Worm (Caenorhabditis elegans) whole organism, young adult: ENCODE data around the gene srv-15.
"Not testable (repeated sequence)": the region's sequence is repeated elsewhere in the genome, so short reads cannot be mapped to it uniquely, and the experiment has no call there.

Experiments used
- B0261.1 ChIP-seq: sonication (generic microtip); optimal IDR thresholded peaks from 2 replicates; lab custom pipeline; 2016; ENCODE audit warnings: mild to moderate bottlenecking, missing genetic modification characterization, moderate library complexity, missing compliant biosample characterization
- C06A6.2 ChIP-seq: fragments of 200-800 bp; sonication (Bioruptor generic); conservative IDR thresholded peaks from 2 replicates; pipeline ENCODE4 v1.3.6; 2022; ENCODE audit warnings: missing genetic modification characterization, missing compliant biosample characterization
- D2030.7 ChIP-seq: fragments of 200-800 bp; sonication (Bioruptor generic); IDR thresholded peaks from 2 replicates; pipeline ENCODE4 v1.3.6; 2022; ENCODE audit warnings: missing genetic modification reagents, missing genetic modification characterization, missing compliant biosample characterization
- F23B12.7 ChIP-seq: sonication (generic microtip); optimal IDR thresholded peaks from 2 replicates; lab custom pipeline; 2017; ENCODE audit warnings: missing genetic modification characterization, mild to moderate bottlenecking, missing compliant biosample characterization, antibody characterized with exemption, moderate library complexity; ENCODE audit not compliant: insufficient read depth
- F37B4.10 ChIP-seq: fragments of 200-800 bp; sonication (Bioruptor generic); IDR thresholded peaks from 2 replicates; pipeline ENCODE4 v1.3.6; 2022; ENCODE audit warnings: missing genetic modification characterization, missing compliant biosample characterization
- F49E8.2 ChIP-seq: sonication (generic microtip); optimal IDR thresholded peaks from 3 replicates; lab custom pipeline; 2017; ENCODE audit warnings: missing genetic modification characterization, mild to moderate bottlenecking, missing compliant biosample characterization, antibody characterized with exemption, moderate library complexity; ENCODE audit not compliant: insufficient read depth
- F55B11.4 ChIP-seq: sonication (generic microtip); optimal IDR thresholded peaks from 2 replicates; lab custom pipeline; 2016; ENCODE audit warnings: missing compliant biosample characterization, missing genetic modification characterization, borderline replicate concordance; ENCODE audit not compliant: insufficient read depth
- T26A5.8 ChIP-seq: sonication (generic microtip); optimal IDR thresholded peaks from 2 replicates; lab custom pipeline; 2016; ENCODE audit warnings: missing genetic modification characterization, missing compliant biosample characterization
- Y53G8AR.9 ChIP-seq: fragments of 200-800 bp; sonication (Bioruptor generic); conservative IDR thresholded peaks from 2 replicates; pipeline ENCODE4 v1.3.6; 2022; ENCODE audit warnings: missing genetic modification reagents, missing genetic modification characterization, missing compliant biosample characterization
- Y79H2A.3 ChIP-seq: fragments of 200-800 bp; sonication (Bioruptor generic); conservative IDR thresholded peaks from 2 replicates; pipeline ENCODE4 v1.3.6; 2022; ENCODE audit warnings: missing genetic modification reagents, missing genetic modification characterization, missing compliant biosample characterization
- ama-1 ChIP-seq, 3 experiments: fragments of 150-350 bp in 1 of 3; sonication (generic microtip) in 2 of 3; optimal IDR thresholded peaks; 2 replicates each; lab custom pipeline; 2014 to 2018; ENCODE audit warnings: missing biosample characterization in 2 of 3, missing genetic modification characterization in 2 of 3, missing genetic modification reagents in 2 of 3
- atf-7 ChIP-seq: sonication (generic microtip); optimal IDR thresholded peaks from 2 replicates; lab custom pipeline; 2017; ENCODE audit warnings: mild to moderate bottlenecking, missing genetic modification characterization, missing compliant biosample characterization
- athp-1 ChIP-seq: sonication (generic microtip); optimal IDR thresholded peaks from 2 replicates; lab custom pipeline; 2017; ENCODE audit warnings: mild to moderate bottlenecking, missing genetic modification characterization, missing compliant biosample characterization
- attf-3 ChIP-seq: fragments of 200-800 bp; sonication (Bioruptor generic); conservative IDR thresholded peaks from 2 replicates; pipeline ENCODE4 v1.3.6; 2022; ENCODE audit warnings: missing genetic modification reagents, missing genetic modification characterization, missing compliant biosample characterization
- attf-5 ChIP-seq: fragments of 200-800 bp; sonication (Bioruptor generic); optimal IDR thresholded peaks from 2 replicates; lab custom pipeline; 2018; ENCODE audit warnings: mild to moderate bottlenecking, missing genetic modification characterization, missing compliant biosample characterization
- bed-2 ChIP-seq: fragments of 200-800 bp; sonication (Bioruptor generic); IDR thresholded peaks from 2 replicates; pipeline ENCODE4 v1.3.6; 2022; ENCODE audit warnings: missing genetic modification reagents, missing genetic modification characterization, missing compliant biosample characterization
- cebp-1 ChIP-seq, 2 experiments: fragments of 200-800 bp in 1 of 2; sonication (Bioruptor generic) in 1 of 2; sonication (generic microtip) in 1 of 2; IDR thresholded peaks in 1 of 2; optimal IDR thresholded peaks in 1 of 2; 2 replicates each; pipeline versions ENCODE4 v1.3.6 to Lab custom; 2017 to 2022; ENCODE audit warnings: missing compliant biosample characterization in 2 of 2, missing genetic modification characterization in 2 of 2, mild to moderate bottlenecking in 1 of 2, missing genetic modification reagents in 1 of 2, moderate library complexity in 1 of 2
- egl-18 ChIP-seq: fragments of 200-800 bp; sonication (Bioruptor generic); IDR thresholded peaks from 2 replicates; pipeline ENCODE4 v1.3.6; 2022; ENCODE audit warnings: missing genetic modification reagents, missing genetic modification characterization, missing compliant biosample characterization
- egl-44 ChIP-seq: fragments of 200-800 bp; sonication (Bioruptor generic); IDR thresholded peaks from 2 replicates; pipeline ENCODE4 v1.3.6; 2022; ENCODE audit warnings: missing genetic modification reagents, missing genetic modification characterization, missing compliant biosample characterization
- fkh-3 ChIP-seq: sonication (generic microtip); optimal IDR thresholded peaks from 2 replicates; lab custom pipeline; 2016; ENCODE audit warnings: mild to moderate bottlenecking, missing genetic modification characterization, missing compliant biosample characterization
- gei-17 ChIP-seq: fragments of 200-800 bp; sonication (Bioruptor generic); optimal IDR thresholded peaks from 2 replicates; lab custom pipeline; 2018; ENCODE audit warnings: mild to moderate bottlenecking, missing genetic modification characterization, missing compliant biosample characterization
- hmg-1.2 ChIP-seq: fragments of 200-800 bp; sonication (Bioruptor generic); IDR thresholded peaks from 2 replicates; pipeline ENCODE4 v1.3.6; 2022; ENCODE audit warnings: missing genetic modification reagents, missing genetic modification characterization, missing compliant biosample characterization
- hsf-1 ChIP-seq: fragments of 200-800 bp; sonication (Bioruptor generic); IDR thresholded peaks from 2 replicates; pipeline ENCODE4 v1.3.6; 2022; ENCODE audit warnings: missing genetic modification reagents, missing genetic modification characterization, missing compliant biosample characterization
- lag-1 ChIP-seq: fragments of 200-800 bp; sonication (Bioruptor generic); IDR thresholded peaks from 2 replicates; pipeline ENCODE4 v1.3.6; 2022; ENCODE audit warnings: missing genetic modification reagents, missing genetic modification characterization, missing compliant biosample characterization
- lin-35 ChIP-seq, 3 experiments: fragments of 150-350 bp in 2 of 3; sonication (generic microtip) in 1 of 3; optimal IDR thresholded peaks; 2 replicates each; lab custom pipeline; 2014 to 2018; ENCODE audit warnings: missing biosample characterization in 3 of 3, missing genetic modification characterization in 3 of 3, missing genetic modification reagents in 3 of 3
- lir-1 ChIP-seq: fragments of 200-800 bp; sonication (Bioruptor generic); conservative IDR thresholded peaks from 2 replicates; pipeline ENCODE4 v1.3.6; 2022; ENCODE audit warnings: missing genetic modification reagents, missing genetic modification characterization, missing compliant biosample characterization
- madf-10 ChIP-seq: sonication (generic microtip); optimal IDR thresholded peaks from 2 replicates; lab custom pipeline; 2016; ENCODE audit warnings: mild to moderate bottlenecking, missing genetic modification characterization, missing compliant biosample characterization
- madf-3 ChIP-seq: fragments of 200-800 bp; sonication (Bioruptor generic); IDR thresholded peaks from 2 replicates; pipeline ENCODE4 v1.3.6; 2022; ENCODE audit warnings: missing genetic modification reagents, missing genetic modification characterization, missing compliant biosample characterization
- mcd-1 ChIP-seq: fragments of 200-800 bp; sonication (Bioruptor generic); IDR thresholded peaks from 2 replicates; pipeline ENCODE4 v1.3.6; 2022; ENCODE audit warnings: missing genetic modification reagents, missing genetic modification characterization, missing compliant biosample characterization
- mel-28 ChIP-seq: sonication (generic microtip); optimal IDR thresholded peaks from 2 replicates; lab custom pipeline; 2016; ENCODE audit warnings: borderline replicate concordance, mild to moderate bottlenecking, missing genetic modification characterization, missing compliant biosample characterization
- mes-4 ChIP-seq: sonication (generic microtip); optimal IDR thresholded peaks from 2 replicates; lab custom pipeline; 2016; ENCODE audit warnings: missing genotype, missing genetic modification characterization, missing compliant biosample characterization
- nhr-120 ChIP-seq: fragments of 200-800 bp; sonication (Bioruptor generic); IDR thresholded peaks from 2 replicates; pipeline ENCODE4 v1.3.6; 2022; ENCODE audit warnings: missing genetic modification characterization, missing compliant biosample characterization
- nhr-90 ChIP-seq: sonication (generic microtip); optimal IDR thresholded peaks from 2 replicates; lab custom pipeline; 2016; ENCODE audit warnings: missing genotype, mild to moderate bottlenecking, missing genetic modification characterization, missing compliant biosample characterization
- pha-4 ChIP-seq: fragments of 150-350 bp; sonication (generic microtip); optimal IDR thresholded peaks from 2 replicates; lab custom pipeline; 2014; ENCODE audit warnings: missing biosample characterization, missing genetic modification reagents, missing genetic modification characterization
- rcor-1 ChIP-seq: fragments of 200-800 bp; sonication (Bioruptor generic); IDR thresholded peaks from 2 replicates; pipeline ENCODE4 v1.3.6; 2022; ENCODE audit warnings: missing genetic modification reagents, missing genetic modification characterization, missing compliant biosample characterization
- repo-1 ChIP-seq: sonication (generic microtip); optimal IDR thresholded peaks from 2 replicates; lab custom pipeline; 2017; ENCODE audit warnings: mild to moderate bottlenecking, missing genetic modification characterization, missing compliant biosample characterization
- snpc-3.4 ChIP-seq: sonication (generic microtip); optimal IDR thresholded peaks from 2 replicates; lab custom pipeline; 2017; ENCODE audit warnings: missing genetic modification characterization, mild to moderate bottlenecking, missing compliant biosample characterization, antibody characterized with exemption, moderate library complexity, missing genotype, missing genetic modification reagents
- snpc-4 ChIP-seq, 5 experiments: fragments of 150-350 bp in 1 of 5; sonication (generic microtip) in 4 of 5; optimal IDR thresholded peaks; 2 replicates each; lab custom pipeline; 2014 to 2018; ENCODE audit warnings: missing genetic modification characterization in 5 of 5, missing biosample characterization in 3 of 5, antibody characterized with exemption in 2 of 5, mild to moderate bottlenecking in 2 of 5, missing compliant biosample characterization in 2 of 5, missing genotype in 2 of 5, moderate library complexity in 2 of 5, missing genetic modification reagents in 1 of 5
- tbp1 ChIP-seq: fragments of 200-800 bp; sonication (Bioruptor generic); optimal IDR thresholded peaks from 2 replicates; lab custom pipeline; 2018; ENCODE audit warnings: mild to moderate bottlenecking, missing genetic modification characterization, missing compliant biosample characterization
- unc-130 ChIP-seq: sonication (generic microtip); optimal IDR thresholded peaks from 2 replicates; lab custom pipeline; 2016; ENCODE audit warnings: missing genetic modification reagents, missing genetic modification characterization, missing compliant biosample characterization
- zim-3 ChIP-seq: sonication (generic microtip); optimal IDR thresholded peaks from 2 replicates; lab custom pipeline; 2017; ENCODE audit warnings: mild to moderate bottlenecking, missing genetic modification characterization, moderate library complexity, missing compliant biosample characterization
- ztf-18 ChIP-seq: sonication (generic microtip); optimal IDR thresholded peaks from 2 replicates; lab custom pipeline; 2016; ENCODE audit warnings: missing genotype, mild to moderate bottlenecking, missing genetic modification characterization, missing compliant biosample characterization
- ztf-25 ChIP-seq: fragments of 200-800 bp; sonication (Bioruptor generic); IDR thresholded peaks from 2 replicates; pipeline ENCODE4 v1.3.6; 2022; ENCODE audit warnings: missing genetic modification reagents, missing genetic modification characterization, missing compliant biosample characterization
- ztf-28 ChIP-seq: fragments of 200-800 bp; sonication (Bioruptor generic); IDR thresholded peaks from 2 replicates; pipeline ENCODE4 v1.3.6; 2022; ENCODE audit warnings: missing genetic modification reagents, missing genetic modification characterization, missing compliant biosample characterization
- ztf-3 ChIP-seq: fragments of 200-800 bp; sonication (Bioruptor generic); optimal IDR thresholded peaks from 2 replicates; lab custom pipeline; 2018; ENCODE audit warnings: mild to moderate bottlenecking, missing genetic modification characterization, missing compliant biosample characterization

The srv-15 gene

DNA sequence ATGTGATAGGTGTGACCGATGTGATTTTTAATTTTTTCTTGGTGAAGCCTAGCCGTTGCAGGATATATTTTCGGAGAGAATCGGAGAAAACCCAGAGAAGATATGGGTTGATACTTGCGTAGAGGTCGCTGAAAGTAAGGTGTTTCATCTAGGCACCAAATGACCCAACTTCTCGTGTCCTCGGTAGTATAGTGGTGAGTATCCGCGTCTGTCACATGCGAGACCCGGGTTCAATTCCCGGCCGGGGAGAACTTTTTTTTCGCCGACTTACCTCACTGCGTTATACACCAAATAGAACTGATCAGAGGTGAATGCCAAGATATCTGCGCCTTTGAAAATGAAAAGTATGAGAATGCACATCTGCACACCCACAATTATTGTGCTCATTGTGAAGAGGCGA lies 25.5 kb downstream of the srv-15 start (continued):
- TF ChIP-seq madf-3 (GFP tag; lab: Robert Waterston, UW), result peak; percentile 58; the same call in 1 of the 2 replicates
- TF ChIP-seq atf-7 (tag; lab: Kevin White, UChicago), result no peak
- TF ChIP-seq zim-3 (tag; lab: Kevin White, UChicago), result peak; percentile 84
- peak; percentile 82 for TF ChIP-seq ztf-18 (tag; lab: Kevin White, UChicago)
- TF ChIP-seq mes-4 (tag; lab: Kevin White, UChicago), result peak; percentile 69
- no peak for TF ChIP-seq C06A6.2 (GFP tag; lab: Robert Waterston, UW)
- TF ChIP-seq gei-17, result no peak
- TF ChIP-seq F55B11.4, result no peak
- TF ChIP-seq attf-3 (GFP tag; lab: Robert Waterston, UW), result no peak
- 0 out of 2 replicates have a peak, but pooled peaks have one; percentile 60 for TF ChIP-seq ztf-25
- TF ChIP-seq ztf-3, result peak; percentile 47
- TF ChIP-seq Y79H2A.3 (GFP tag; lab: Robert Waterston, UW), result no peak
- TF ChIP-seq egl-18 (GFP tag; lab: Robert Waterston, UW), result 0 out of 2 replicates have a peak, but pooled peaks have one; percentile 44
- TF ChIP-seq mel-28, result no peak
- TF ChIP-seq repo-1 (tag; lab: Kevin White, UChicago), result no peak
- no peak for TF ChIP-seq T26A5.8 (tag; lab: Kevin White, UChicago)
- TF ChIP-seq lin-35 (GFP tag; optimal IDR thresholded peaks at IDR 0.05; lab: Kevin White, UChicago), result peak in 1 of 3 experiments; percentile 35
- no peak for TF ChIP-seq bed-2 (GFP tag; lab: Robert Waterston, UW)
- no peak for TF ChIP-seq lag-1 (GFP tag; lab: Robert Waterston, UW)
- no peak for TF ChIP-seq unc-130 (GFP tag; lab: Kevin White, UChicago)
- TF ChIP-seq ztf-28, result peak; percentile 77; the same call in 1 of the 2 replicates
- TF ChIP-seq pha-4 (tag; lab: Kevin White, UChicago), result no peak
- no peak for TF ChIP-seq ama-1 (optimal IDR thresholded peaks at IDR 0.05; lab: Kevin White, UChicago)
- peak in 1 of 2 experiments; percentile 80 for TF ChIP-seq ama-1 (GFP tag; optimal IDR thresholded peaks at IDR 0.05; lab: Kevin White, UChicago)
- peak; percentile 48 for TF ChIP-seq madf-10 (tag; lab: Kevin White, UChicago)
- TF ChIP-seq Y53G8AR.9 (GFP tag; lab: Robert Waterston, UW), result no peak; the same call in 1 of the 2 replicates
- TF ChIP-seq F49E8.2 (tag; lab: Kevin White, UChicago), result peak; percentile 39
- no peak for TF ChIP-seq cebp-1 (GFP tag; IDR thresholded peaks at IDR 0.05; lab: Robert Waterston, UW)
- TF ChIP-seq cebp-1 (tag; optimal IDR thresholded peaks at IDR 0.05; lab: Kevin White, UChicago), result peak; percentile 52
- peak; percentile 2 for TF ChIP-seq F23B12.7 (tag; lab: Kevin White, UChicago)
- TF ChIP-seq nhr-90 (tag; lab: Kevin White, UChicago), result peak; percentile 84
- no peak for TF ChIP-seq F37B4.10 (GFP tag; lab: Robert Waterston, UW)
- no peak for TF ChIP-seq snpc-3.4 (tag; lab: Kevin White, UChicago)
- TF ChIP-seq D2030.7, result peak; percentile 50

DNA sequence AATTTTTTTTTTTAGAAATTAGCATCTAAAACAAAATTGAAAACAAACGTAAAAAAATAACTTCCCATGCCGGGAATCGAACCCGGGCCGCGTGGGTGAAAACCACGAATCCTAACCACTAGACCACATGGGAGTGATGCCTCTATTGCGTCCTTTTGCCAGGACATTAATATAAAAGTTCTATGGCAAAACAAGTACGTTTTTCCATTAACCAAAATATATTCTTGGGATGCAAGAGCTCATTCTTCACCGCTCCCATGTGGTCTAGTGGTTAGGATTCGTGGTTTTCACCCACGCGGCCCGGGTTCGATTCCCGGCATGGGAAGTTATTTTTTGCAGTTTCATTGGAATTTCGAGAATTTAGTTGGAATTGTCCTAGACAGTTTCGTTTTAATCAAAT lies 26.7 kb downstream of the srv-15 start:
- TF ChIP-seq attf-5 (GFP tag; lab: Kevin White, UChicago), result peak; percentile 11
- peak; percentile 35 for TF ChIP-seq fkh-3 (tag; lab: Kevin White, UChicago)
- peak; percentile 87 for TF ChIP-seq B0261.1
- TF ChIP-seq tbp1 (GFP tag; lab: Kevin White, UChicago), result peak; percentile 94
- TF ChIP-seq hsf-1 (GFP tag; lab: Robert Waterston, UW), result peak; percentile 88
- not testable (repeated sequence) for TF ChIP-seq ama-1 (optimal IDR thresholded peaks at IDR 0.05; lab: Kevin White, UChicago); cebp-1 (GFP tag; IDR thresholded peaks at IDR 0.05; lab: Robert Waterston, UW)
- peak in 1 of 2 experiments; percentile 46 for TF ChIP-seq ama-1 (GFP tag; optimal IDR thresholded peaks at IDR 0.05; lab: Kevin White, UChicago)
- peak; percentile 72 for TF ChIP-seq hmg-1.2
- TF ChIP-seq rcor-1 (GFP tag; lab: Robert Waterston, UW), result peak; percentile 49; the same call in 1 of the 2 replicates
- peak; percentile 56 for TF ChIP-seq cebp-1 (tag; optimal IDR thresholded peaks at IDR 0.05; lab: Kevin White, UChicago)
- peak; percentile 67 for TF ChIP-seq athp-1 (tag; lab: Kevin White, UChicago)
- TF ChIP-seq ztf-25, result peak; percentile 82
- TF ChIP-seq snpc-4 (GFP tag; optimal IDR thresholded peaks at IDR 0.05; lab: Kevin White, UChicago), result peak; percentile 88
- peak; percentile 57 to 98 (median 92) for TF ChIP-seq snpc-4 (tag; optimal IDR thresholded peaks at IDR 0.05; lab: Kevin White, UChicago)
- 0 out of 2 replicates have a peak, but pooled peaks have one; percentile 59 for TF ChIP-seq egl-44 (GFP tag; lab: Robert Waterston, UW)
- peak; percentile 41 for TF ChIP-seq atf-7 (tag; lab: Kevin White, UChicago)
- peak; percentile 34; the same call in 1 of the 2 replicates for TF ChIP-seq mcd-1 (GFP tag; lab: Robert Waterston, UW)
- TF ChIP-seq repo-1 (tag; lab: Kevin White, UChicago), result peak; percentile 27
- 0 out of 2 replicates have a peak, but pooled peaks have one; percentile 62 for TF ChIP-seq nhr-120 (GFP tag; lab: Robert Waterston, UW)
- TF ChIP-seq lir-1, result peak; percentile 30; the same call in 1 of the 2 replicates
